Worm (Caenorhabditis elegans) whole organism, young adult: ENCODE measurements around the gene smg-9.

Experiments used
- B0035.1 ChIP-seq: sonication (generic microtip); optimal IDR thresholded peaks from 2 replicates; lab custom pipeline; 2016; ENCODE audit warnings: missing genetic modification characterization, mild to moderate bottlenecking, missing compliant biosample characterization, missing genotype, missing genetic modification reagents
- C06A6.2 ChIP-seq: fragments of 200-800 bp; sonication (Bioruptor generic); conservative IDR thresholded peaks from 2 replicates; pipeline ENCODE4 v1.3.6; 2022; ENCODE audit warnings: missing genetic modification characterization, missing compliant biosample characterization
- F22D6.2 ChIP-seq: sonication (generic microtip); optimal IDR thresholded peaks from 2 replicates; lab custom pipeline; 2016; ENCODE audit warnings: mild to moderate bottlenecking, missing genetic modification characterization, missing compliant biosample characterization
- F33H1.4 ChIP-seq: fragments of 200-800 bp; sonication (Bioruptor generic); IDR thresholded peaks from 2 replicates; pipeline ENCODE4 v1.3.6; 2022; ENCODE audit warnings: missing genetic modification reagents, missing genetic modification characterization, missing compliant biosample characterization
- F37B4.10 ChIP-seq: fragments of 200-800 bp; sonication (Bioruptor generic); IDR thresholded peaks from 2 replicates; pipeline ENCODE4 v1.3.6; 2022; ENCODE audit warnings: missing genetic modification characterization, missing compliant biosample characterization
- F39B2.1 ChIP-seq: fragments of 200-800 bp; sonication (Bioruptor generic); IDR thresholded peaks from 2 replicates; pipeline ENCODE4 v1.3.6; 2022; ENCODE audit warnings: missing genetic modification reagents, missing genetic modification characterization, missing compliant biosample characterization
- F57A8.1 ChIP-seq: fragments of 200-800 bp; sonication (Bioruptor generic); optimal IDR thresholded peaks from 2 replicates; lab custom pipeline; 2018; ENCODE audit warnings: mild to moderate bottlenecking, missing genetic modification characterization, moderate library complexity, missing compliant biosample characterization
- K12H6.12 ChIP-seq: fragments of 200-800 bp; sonication (Bioruptor generic); optimal IDR thresholded peaks from 2 replicates; lab custom pipeline; 2018; ENCODE audit warnings: mild to moderate bottlenecking, missing genetic modification characterization, missing compliant biosample characterization
- Y53F4B.3 ChIP-seq: fragments of 200-800 bp; sonication (Bioruptor generic); IDR thresholded peaks from 2 replicates; pipeline ENCODE4 v1.3.6; 2022; ENCODE audit warnings: missing genetic modification reagents, missing genetic modification characterization, missing compliant biosample characterization
- Y53G8AR.9 ChIP-seq: fragments of 200-800 bp; sonication (Bioruptor generic); conservative IDR thresholded peaks from 2 replicates; pipeline ENCODE4 v1.3.6; 2022; ENCODE audit warnings: missing genetic modification reagents, missing genetic modification characterization, missing compliant biosample characterization
- Y95B8A.8 ChIP-seq: fragments of 200-800 bp; sonication (Bioruptor generic); IDR thresholded peaks from 2 replicates; pipeline ENCODE4 v1.3.6; 2022; ENCODE audit warnings: missing genetic modification reagents, missing genetic modification characterization, missing compliant biosample characterization
- aptf-3 ChIP-seq: fragments of 200-800 bp; sonication (Bioruptor generic); IDR thresholded peaks from 2 replicates; pipeline ENCODE4 v1.3.6; 2022; ENCODE audit warnings: missing genetic modification characterization, missing compliant biosample characterization
- athp-1 ChIP-seq: sonication (generic microtip); optimal IDR thresholded peaks from 2 replicates; lab custom pipeline; 2017; ENCODE audit warnings: mild to moderate bottlenecking, missing genetic modification characterization, missing compliant biosample characterization
- bed-2 ChIP-seq: fragments of 200-800 bp; sonication (Bioruptor generic); IDR thresholded peaks from 2 replicates; pipeline ENCODE4 v1.3.6; 2022; ENCODE audit warnings: missing genetic modification reagents, missing genetic modification characterization, missing compliant biosample characterization
- ccch-3 ChIP-seq: fragments of 200-800 bp; sonication (Bioruptor generic); optimal IDR thresholded peaks from 2 replicates; lab custom pipeline; 2018; ENCODE audit warnings: mild to moderate bottlenecking, missing genetic modification characterization, missing compliant biosample characterization
- ceh-100 ChIP-seq: fragments of 200-800 bp; sonication (Bioruptor generic); IDR thresholded peaks from 2 replicates; pipeline ENCODE4 v1.3.6; 2022; ENCODE audit warnings: missing genetic modification reagents, missing genetic modification characterization, missing compliant biosample characterization
- chd-7 ChIP-seq: sonication (generic microtip); optimal IDR thresholded peaks from 2 replicates; lab custom pipeline; 2016; ENCODE audit warnings: mild to moderate bottlenecking, missing genetic modification characterization, moderate library complexity, missing compliant biosample characterization
- die-1 ChIP-seq: sonication (generic microtip); optimal IDR thresholded peaks from 2 replicates; lab custom pipeline; 2016; ENCODE audit warnings: missing genotype, mild to moderate bottlenecking, missing genetic modification characterization, missing compliant biosample characterization
- dpff-1 ChIP-seq: sonication (generic microtip); optimal IDR thresholded peaks from 2 replicates; lab custom pipeline; 2017; ENCODE audit warnings: mild to moderate bottlenecking, missing genetic modification characterization, missing compliant biosample characterization
- dpl-1 ChIP-seq: fragments of 150-350 bp; optimal IDR thresholded peaks from 2 replicates; lab custom pipeline; 2014; ENCODE audit warnings: missing biosample characterization, missing genetic modification reagents, missing genetic modification characterization
- efl-1 ChIP-seq: fragments of 150-350 bp; optimal IDR thresholded peaks from 2 replicates; lab custom pipeline; 2014; ENCODE audit warnings: missing biosample characterization, missing genetic modification reagents, missing genetic modification characterization
- egrh-3 ChIP-seq: fragments of 200-800 bp; sonication (Bioruptor generic); IDR thresholded peaks from 2 replicates; pipeline ENCODE4 v1.3.6; 2022; ENCODE audit warnings: missing genetic modification reagents, missing genetic modification characterization, missing compliant biosample characterization
- gei-17 ChIP-seq: fragments of 200-800 bp; sonication (Bioruptor generic); optimal IDR thresholded peaks from 2 replicates; lab custom pipeline; 2018; ENCODE audit warnings: mild to moderate bottlenecking, missing genetic modification characterization, missing compliant biosample characterization
- him-1 ChIP-seq: sonication (generic microtip); optimal IDR thresholded peaks from 2 replicates; lab custom pipeline; 2016; ENCODE audit warnings: missing genotype, missing genetic modification reagents, missing genetic modification characterization, missing compliant biosample characterization
- hlh-12 ChIP-seq: sonication (generic microtip); optimal IDR thresholded peaks from 2 replicates; lab custom pipeline; 2016; ENCODE audit warnings: missing genetic modification characterization, missing compliant biosample characterization
- hmg-20 ChIP-seq: fragments of 200-800 bp; sonication (Bioruptor generic); IDR thresholded peaks from 2 replicates; pipeline ENCODE4 v1.3.6; 2022; ENCODE audit warnings: missing genetic modification reagents, missing genetic modification characterization, missing compliant biosample characterization
- hsf-1 ChIP-seq: fragments of 200-800 bp; sonication (Bioruptor generic); IDR thresholded peaks from 2 replicates; pipeline ENCODE4 v1.3.6; 2022; ENCODE audit warnings: missing genetic modification reagents, missing genetic modification characterization, missing compliant biosample characterization
- let-526 ChIP-seq: fragments of 200-800 bp; sonication (Bioruptor generic); IDR thresholded peaks from 2 replicates; pipeline ENCODE4 v1.3.6; 2022; ENCODE audit warnings: missing genetic modification reagents, missing genetic modification characterization, missing compliant biosample characterization
- let-607 ChIP-seq, 2 experiments: fragments of 200-800 bp in 1 of 2; sonication (Bioruptor generic) in 1 of 2; sonication (generic microtip) in 1 of 2; optimal IDR thresholded peaks; 2 replicates each; lab custom pipeline; 2016 to 2018; ENCODE audit warnings: mild to moderate bottlenecking in 2 of 2, missing compliant biosample characterization in 2 of 2, missing genetic modification characterization in 2 of 2, moderate library complexity in 2 of 2, missing genotype in 1 of 2
- lir-1 ChIP-seq: fragments of 200-800 bp; sonication (Bioruptor generic); conservative IDR thresholded peaks from 2 replicates; pipeline ENCODE4 v1.3.6; 2022; ENCODE audit warnings: missing genetic modification reagents, missing genetic modification characterization, missing compliant biosample characterization
- madf-3 ChIP-seq: fragments of 200-800 bp; sonication (Bioruptor generic); IDR thresholded peaks from 2 replicates; pipeline ENCODE4 v1.3.6; 2022; ENCODE audit warnings: missing genetic modification reagents, missing genetic modification characterization, missing compliant biosample characterization
- madf-8 ChIP-seq: fragments of 200-800 bp; sonication (Bioruptor generic); conservative IDR thresholded peaks from 2 replicates; pipeline ENCODE4 v1.3.6; 2022; ENCODE audit warnings: missing genetic modification reagents, missing genetic modification characterization, missing compliant biosample characterization
- nfya-2 ChIP-seq: fragments of 200-800 bp; sonication (Bioruptor generic); IDR thresholded peaks from 2 replicates; pipeline ENCODE4 v1.3.6; 2022; ENCODE audit warnings: missing genetic modification reagents, missing genetic modification characterization, missing compliant biosample characterization
- nhr-120 ChIP-seq: fragments of 200-800 bp; sonication (Bioruptor generic); IDR thresholded peaks from 2 replicates; pipeline ENCODE4 v1.3.6; 2022; ENCODE audit warnings: missing genetic modification characterization, missing compliant biosample characterization
- nhr-80 ChIP-seq: sonication (generic microtip); optimal IDR thresholded peaks from 2 replicates; lab custom pipeline; 2016; ENCODE audit warnings: missing genetic modification characterization, missing compliant biosample characterization
- nhr-90 ChIP-seq: sonication (generic microtip); optimal IDR thresholded peaks from 2 replicates; lab custom pipeline; 2016; ENCODE audit warnings: missing genotype, mild to moderate bottlenecking, missing genetic modification characterization, missing compliant biosample characterization
- rcor-1 ChIP-seq: fragments of 200-800 bp; sonication (Bioruptor generic); IDR thresholded peaks from 2 replicates; pipeline ENCODE4 v1.3.6; 2022; ENCODE audit warnings: missing genetic modification reagents, missing genetic modification characterization, missing compliant biosample characterization
- rec-8 ChIP-seq, 2 experiments: sonication (generic microtip); optimal IDR thresholded peaks; 2 replicates each; lab custom pipeline; 2016; ENCODE audit warnings: mild to moderate bottlenecking in 2 of 2, missing genetic modification characterization in 2 of 2, missing genetic modification reagents in 2 of 2, missing genotype in 2 of 2, missing biosample characterization in 1 of 2, missing compliant biosample characterization in 1 of 2, moderate library complexity in 1 of 2
- snpc-1.1 ChIP-seq: sonication (generic microtip); optimal IDR thresholded peaks from 2 replicates; lab custom pipeline; 2017; ENCODE audit warnings: missing genetic modification characterization, mild to moderate bottlenecking, missing compliant biosample characterization, antibody characterized with exemption, moderate library complexity, missing genotype, missing genetic modification reagents; ENCODE audit not compliant: insufficient read depth
- snpc-1.3 ChIP-seq: sonication (generic microtip); optimal IDR thresholded peaks from 2 replicates; lab custom pipeline; 2017; ENCODE audit warnings: missing genetic modification characterization, mild to moderate bottlenecking, missing compliant biosample characterization, antibody characterized with exemption, moderate library complexity, missing genotype, missing genetic modification reagents; ENCODE audit not compliant: insufficient read depth
- somi-1 ChIP-seq: fragments of 200-800 bp; sonication (Bioruptor generic); optimal IDR thresholded peaks from 2 replicates; lab custom pipeline; 2018; ENCODE audit warnings: mild to moderate bottlenecking, missing genetic modification characterization, missing compliant biosample characterization
- sptf-2 ChIP-seq: fragments of 200-800 bp; sonication (Bioruptor generic); optimal IDR thresholded peaks from 2 replicates; lab custom pipeline; 2018; ENCODE audit warnings: mild to moderate bottlenecking, missing genetic modification characterization, missing compliant biosample characterization
- tbx-9 ChIP-seq: sonication (generic microtip); optimal IDR thresholded peaks from 2 replicates; lab custom pipeline; 2016; ENCODE audit warnings: borderline replicate concordance, missing genetic modification characterization, inconsistent platforms, missing compliant biosample characterization
- tlf-1 ChIP-seq: fragments of 200-800 bp; sonication (Bioruptor generic); optimal IDR thresholded peaks from 2 replicates; lab custom pipeline; 2018; ENCODE audit warnings: mild to moderate bottlenecking, missing genetic modification characterization, missing compliant biosample characterization
- unc-130 ChIP-seq: sonication (generic microtip); optimal IDR thresholded peaks from 2 replicates; lab custom pipeline; 2016; ENCODE audit warnings: missing genetic modification reagents, missing genetic modification characterization, missing compliant biosample characterization
- xnd-1 ChIP-seq: sonication (generic microtip); optimal IDR thresholded peaks from 2 replicates; lab custom pipeline; 2016; ENCODE audit warnings: missing genotype, missing genetic modification reagents, missing genetic modification characterization, missing compliant biosample characterization
- zim-3 ChIP-seq: sonication (generic microtip); optimal IDR thresholded peaks from 2 replicates; lab custom pipeline; 2017; ENCODE audit warnings: mild to moderate bottlenecking, missing genetic modification characterization, moderate library complexity, missing compliant biosample characterization
- ztf-26 ChIP-seq: sonication (generic microtip); optimal IDR thresholded peaks from 2 replicates; lab custom pipeline; 2017; ENCODE audit warnings: missing genetic modification characterization, missing compliant biosample characterization

smg-9 gene

DNA sequence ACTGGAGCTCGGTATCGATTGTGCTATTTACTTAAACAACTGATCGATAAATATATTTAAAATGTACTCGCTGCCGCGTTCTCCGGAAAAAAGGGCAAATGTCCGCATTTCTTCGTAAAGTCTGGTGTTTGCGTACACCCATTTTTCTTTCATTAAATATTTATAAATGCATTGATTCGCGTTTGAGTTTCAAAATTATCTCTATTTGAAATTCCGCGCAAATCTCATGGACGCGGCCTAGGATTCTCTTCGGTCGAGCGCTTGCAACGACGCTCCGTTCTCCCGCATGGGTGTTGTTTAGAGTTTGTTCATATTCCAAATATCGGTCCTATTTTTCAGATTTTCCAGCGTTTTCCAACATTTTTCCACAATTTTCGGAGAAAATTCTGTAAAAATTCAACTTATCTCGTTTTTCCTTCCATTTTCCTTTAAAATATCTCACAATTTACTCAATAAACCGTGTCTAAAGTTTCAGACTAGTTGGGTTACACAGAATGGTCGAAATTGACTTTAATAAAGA is 42.3 kb upstream of the smg-9 start, which contains the start of gene eif-3.B (continued):
- TF ChIP-seq nfya-2 (GFP tag; lab: Robert Waterston, UW) (no peak), let-607 (tag; optimal IDR thresholded peaks at IDR 0.05; lab: Kevin White, UChicago) (peak in 1 of 2 experiments; percentile 86), egrh-3 (GFP tag; lab: Robert Waterston, UW) (no peak), F22D6.2 (tag; lab: Kevin White, UChicago) (peak; percentile 15), rcor-1 (GFP tag; lab: Robert Waterston, UW) (peak; percentile 86), dpff-1 (tag; lab: Kevin White, UChicago) (no peak), B0035.1 (no peak), ceh-100 (GFP tag; lab: Robert Waterston, UW) (peak; percentile 73), F57A8.1 (GFP tag; lab: Kevin White, UChicago) (no peak), sptf-2 (no peak), Y53G8AR.9 (GFP tag; lab: Robert Waterston, UW) (0 out of 2 replicates have a peak, but pooled peaks have one; percentile 45), bed-2 (GFP tag; lab: Robert Waterston, UW) (0 out of 2 replicates have a peak, but pooled peaks have one; percentile 29), madf-8 (GFP tag; lab: Robert Waterston, UW) (peak; percentile 58), nhr-90 (no peak), somi-1 (GFP tag; lab: Kevin White, UChicago) (peak; percentile 47), F33H1.4 (peak; percentile 65), rec-8 (tag; optimal IDR thresholded peaks at IDR 0.05; lab: Kevin White, UChicago) (no peak), dpl-1 (peak; percentile 71), ccch-3 (no peak), aptf-3 (no peak), die-1 (tag; lab: Kevin White, UChicago) (peak; percentile 1), F39B2.1 (no peak), K12H6.12 (peak; percentile 79), ztf-26 (no peak), zim-3 (tag; lab: Kevin White, UChicago) (no peak), hsf-1 (GFP tag; lab: Robert Waterston, UW) (0 out of 2 replicates have a peak, but pooled peaks have one; percentile 52), xnd-1 (tag; lab: Kevin White, UChicago) (peak; percentile 37), hlh-12 (tag; lab: Kevin White, UChicago) (no peak), tbx-9 (tag; lab: Kevin White, UChicago) (no peak), athp-1 (tag; lab: Kevin White, UChicago) (peak; percentile 88), madf-3 (GFP tag; lab: Robert Waterston, UW) (peak; percentile 64; the same call in 1 of the 2 replicates), snpc-1.1 (tag; lab: Kevin White, UChicago) (peak; percentile 38), efl-1 (GFP tag; lab: Kevin White, UChicago) (peak; percentile 81), nhr-120 (GFP tag; lab: Robert Waterston, UW) (no peak), F37B4.10 (GFP tag; lab: Robert Waterston, UW) (no peak), him-1 (tag; lab: Kevin White, UChicago) (no peak), gei-17 (peak; percentile 15), nhr-80 (tag; lab: Kevin White, UChicago) (peak; percentile 40), unc-130 (GFP tag; lab: Kevin White, UChicago) (peak; percentile 62), C06A6.2 (peak; percentile 69), Y95B8A.8 (GFP tag; lab: Robert Waterston, UW) (0 out of 2 replicates have a peak, but pooled peaks have one; percentile 37), Y53F4B.3 (GFP tag; lab: Robert Waterston, UW) (no peak), chd-7 (tag; lab: Kevin White, UChicago) (no peak), snpc-1.3 (peak; percentile 51), lir-1 (GFP tag; lab: Robert Waterston, UW) (peak; percentile 75), tlf-1 (GFP tag; lab: Kevin White, UChicago) (peak; percentile 35), let-526 (GFP tag; lab: Robert Waterston, UW) (peak; percentile 81; the same call in 1 of the 2 replicates), hmg-20 (0 out of 2 replicates have a peak, but pooled peaks have one; percentile 21)
